Fruit fly (Drosophila melanogaster): ENCODE data around the gene CG5506.

- TF ChIP-seq CG10348 (GFP tag; IDR thresholded peaks at IDR 0.05): no peak
- no peak for TF ChIP-seq CG9948 (tag; optimal IDR thresholded peaks at IDR 0.05)
- TF ChIP-seq Snoo (tag; optimal IDR thresholded peaks at IDR 0.05): no peak
- TF ChIP-seq CG13204 (GFP tag; optimal IDR thresholded peaks at IDR 0.05): no peak
- no peak for TF ChIP-seq EcR (GFP tag; optimal IDR thresholded peaks at IDR 0.05)
- no peak for TF ChIP-seq CG12605 (GFP tag; IDR thresholded peaks at IDR 0.05)
- TF ChIP-seq CG14655 (GFP tag; optimal IDR thresholded peaks at IDR 0.05): no peak
- TF ChIP-seq rn (GFP tag; IDR thresholded peaks at IDR 0.05): no peak
- no peak for TF ChIP-seq Pif1B (GFP tag; optimal IDR thresholded peaks at IDR 0.05)
- TF ChIP-seq Pif1A (GFP tag; optimal IDR thresholded peaks at IDR 0.05): no peak
Measured at dm6 chr3L:17921462-17921861, 37.3 kb upstream of the CG5506 start.
